Fruit fly (Drosophila melanogaster) whole organism, pupa: ENCODE measurements around the gene Teh4.

Experiments
- CG10348 ChIP-seq: fragments of 200-800 bp; sonication (Bioruptor generic); IDR thresholded peaks from 2 replicates; pipeline ENCODE4 v1.3.6; 2022; ENCODE audit warnings: missing biosample characterization, missing genetic modification characterization
- CG12605 ChIP-seq: fragments of 200-800 bp; sonication (Bioruptor generic); IDR thresholded peaks from 2 replicates; pipeline ENCODE4 v1.3.6; 2022; ENCODE audit warnings: missing biosample characterization, missing genetic modification characterization
- CG13204 ChIP-seq: fragments of 200-800 bp; sonication (Bioruptor generic); optimal IDR thresholded peaks from 2 replicates; lab custom pipeline; 2018; ENCODE audit warnings: missing biosample characterization, mild to moderate bottlenecking, missing genetic modification characterization, moderate library complexity
- CG14655 ChIP-seq: fragments of 200-800 bp; sonication (Bioruptor generic); optimal IDR thresholded peaks from 3 replicates; lab custom pipeline; 2017; ENCODE audit warnings: mild to moderate bottlenecking, missing biosample characterization, missing genetic modification reagents, missing genetic modification characterization
- CG15710 ChIP-seq: fragments of 200-800 bp; sonication (Bioruptor generic); optimal IDR thresholded peaks from 2 replicates; lab custom pipeline; 2018; ENCODE audit warnings: missing biosample characterization, mild to moderate bottlenecking, missing genetic modification characterization, moderate library complexity
- CG17806 ChIP-seq: fragments of 200-800 bp; sonication (Bioruptor generic); optimal IDR thresholded peaks from 2 replicates; lab custom pipeline; 2018; ENCODE audit warnings: missing biosample characterization, mild to moderate bottlenecking, missing genetic modification characterization, moderate library complexity
- CG32121 ChIP-seq: fragments of 200-800 bp; sonication (Bioruptor generic); IDR thresholded peaks from 2 replicates; pipeline ENCODE4 v1.3.6; 2022; ENCODE audit warnings: missing biosample characterization, missing genetic modification characterization
- CG34367 ChIP-seq: fragments of 200-800 bp; sonication (Bioruptor generic); optimal IDR thresholded peaks from 2 replicates; lab custom pipeline; 2018; ENCODE audit warnings: missing biosample characterization, mild to moderate bottlenecking, missing genetic modification characterization
- CG4496 ChIP-seq: fragments of 200-800 bp; sonication (Bioruptor generic); IDR thresholded peaks from 3 replicates; pipeline ENCODE4 v1.3.6; 2022; ENCODE audit warnings: missing biosample characterization, missing genetic modification characterization
- CG8159 ChIP-seq: fragments of 200-800 bp; sonication (Bioruptor generic); optimal IDR thresholded peaks from 3 replicates; lab custom pipeline; 2018; ENCODE audit warnings: missing biosample characterization, mild to moderate bottlenecking, missing genetic modification characterization, moderate library complexity
- CG8301 ChIP-seq: fragments of 200-800 bp; sonication (Bioruptor generic); optimal IDR thresholded peaks from 2 replicates; lab custom pipeline; 2018; ENCODE audit warnings: missing biosample characterization, mild to moderate bottlenecking, missing genetic modification characterization
- CG9948 ChIP-seq: fragments of 200-800 bp; sonication (Bioruptor generic); optimal IDR thresholded peaks from 2 replicates; lab custom pipeline; 2018; ENCODE audit warnings: missing biosample characterization, mild to moderate bottlenecking, missing genetic modification characterization, moderate library complexity
- D1 ChIP-seq: fragments of 200-800 bp; sonication (Bioruptor generic); optimal IDR thresholded peaks from 2 replicates; lab custom pipeline; 2018; ENCODE audit warnings: missing biosample characterization, mild to moderate bottlenecking, missing genetic modification characterization, moderate library complexity
- EcR ChIP-seq: fragments of 200-800 bp; sonication (Bioruptor generic); optimal IDR thresholded peaks from 3 replicates; lab custom pipeline; 2019; ENCODE audit warnings: missing biosample characterization, missing genetic modification characterization, mild to moderate bottlenecking, moderate library complexity, missing genetic modification reagents
- Ets98B ChIP-seq: fragments of 200-800 bp; sonication (Bioruptor generic); IDR thresholded peaks from 2 replicates; pipeline ENCODE4 v1.3.6; 2022; ENCODE audit warnings: missing biosample characterization, missing genetic modification characterization
- Pif1A ChIP-seq: fragments of 200-800 bp; sonication (Bioruptor generic); optimal IDR thresholded peaks from 3 replicates; lab custom pipeline; 2016; ENCODE audit warnings: missing biosample characterization, missing genetic modification characterization
- Pif1B ChIP-seq: fragments of 200-800 bp; sonication (Bioruptor generic); optimal IDR thresholded peaks from 3 replicates; lab custom pipeline; 2016; ENCODE audit warnings: missing biosample characterization, missing genetic modification characterization
- Snoo ChIP-seq: fragments of 200-800 bp; sonication (Bioruptor generic); optimal IDR thresholded peaks from 3 replicates; lab custom pipeline; 2017; ENCODE audit warnings: missing biosample characterization, mild to moderate bottlenecking, missing genetic modification characterization, inconsistent platforms
- fd96Ca ChIP-seq: fragments of 200-800 bp; sonication (Bioruptor generic); IDR thresholded peaks from 3 replicates; pipeline ENCODE4 v1.3.6; 2022; ENCODE audit warnings: missing biosample characterization, missing genetic modification characterization
- gl ChIP-seq: fragments of 200-800 bp; sonication (Bioruptor generic); optimal IDR thresholded peaks from 2 replicates; lab custom pipeline; 2018; ENCODE audit warnings: missing biosample characterization, mild to moderate bottlenecking, missing genetic modification characterization
- rn ChIP-seq: fragments of 200-800 bp; sonication (Bioruptor generic); IDR thresholded peaks from 2 replicates; pipeline ENCODE4 v1.3.6; 2022; ENCODE audit warnings: missing biosample characterization, missing genetic modification characterization

The Teh4 gene

dm6 chr3L:4141167-4141566, 36.9 kb downstream of the Teh4 start, which contains the start of gene Akh:
Gene Akh (plus strand): TSS chr3L:4141467.
- no peak for TF ChIP-seq CG34367
- no peak for TF ChIP-seq fd96Ca (GFP tag; lab: Robert Waterston, UW)
- no peak for TF ChIP-seq Ets98B (GFP tag; lab: Robert Waterston, UW)

DNA sequence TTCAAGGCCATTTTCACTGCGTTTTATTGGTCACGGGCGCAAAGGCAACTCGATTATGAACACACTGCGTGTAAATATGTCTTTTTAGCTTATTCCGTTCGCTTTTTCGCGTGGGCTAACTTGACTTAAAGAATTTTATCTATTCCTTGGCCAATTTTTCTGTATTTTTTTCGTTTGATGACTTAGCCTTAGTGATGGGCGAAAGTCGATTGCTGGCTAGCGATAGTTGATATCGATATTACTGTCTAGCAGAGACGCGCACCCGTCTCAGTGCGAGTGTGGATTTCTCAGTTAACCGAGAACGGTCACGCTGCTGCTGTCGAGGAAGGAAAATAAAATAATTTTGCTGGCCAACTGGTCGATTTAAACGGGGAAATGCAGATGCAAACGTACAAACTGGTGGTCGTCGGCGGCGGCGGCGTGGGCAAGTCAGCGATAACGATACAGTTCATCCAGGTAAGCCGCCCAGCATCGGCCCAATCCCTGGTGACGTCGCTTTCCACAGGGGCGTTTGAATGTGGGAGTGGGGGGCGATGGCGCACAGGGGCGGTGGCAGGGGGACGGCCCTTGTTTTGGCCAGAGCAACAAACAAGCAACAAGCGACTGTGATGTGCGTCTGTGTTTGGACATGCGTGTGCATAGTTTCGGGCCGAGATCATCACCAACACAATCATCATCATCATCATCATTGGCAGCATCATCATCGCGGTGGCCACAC, 39.1 kb downstream of the Teh4 start, which contains the start of the genes Rop and Ras64B:
Rop (minus strand) TSS at position 193 of the 718 bp plus-strand sequence.
Ras64B (plus strand) TSS at position 273 of the 718 bp plus-strand sequence.
- TF ChIP-seq CG15710 (tag; lab: Kevin White, UChicago) (peak; percentile 1), Pif1B (no peak), Ets98B (GFP tag; lab: Robert Waterston, UW) (peak; percentile 23; the same call in 1 of the 2 replicates), rn (GFP tag; lab: Robert Waterston, UW) (no peak), EcR (GFP tag; lab: Kevin White, UChicago) (peak; percentile 57), CG34367 (no peak), D1 (no peak), CG17806 (tag; lab: Kevin White, UChicago) (no peak)

DNA sequence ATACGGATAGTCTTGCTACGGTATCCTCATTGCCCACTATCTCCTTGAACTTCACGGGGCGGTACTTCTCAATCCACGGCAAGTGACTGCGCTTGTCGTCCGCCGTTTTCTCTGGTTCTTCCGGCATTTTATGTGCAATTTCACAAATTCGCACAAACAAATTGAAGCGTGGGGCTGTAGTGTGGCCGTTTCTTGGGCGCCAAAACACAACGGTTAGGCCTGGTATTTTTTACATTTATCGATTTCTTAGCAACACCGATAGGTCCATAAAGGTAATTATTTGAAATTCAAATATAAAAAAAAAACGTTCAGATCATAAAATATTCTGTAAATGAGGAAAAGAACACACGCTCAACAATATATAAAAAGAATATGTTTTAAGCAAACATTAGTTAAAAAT, 42.2 kb downstream of the Teh4 start, which contains the start of gene RfC4:
RfC4 (minus strand) TSS at position 182 of the 400 bp plus-strand sequence.
- TF ChIP-seq CG10348 (GFP tag; lab: Robert Waterston, UW) = no peak
- TF ChIP-seq CG9948 (tag; lab: Kevin White, UChicago) = no peak
- TF ChIP-seq Ets98B (GFP tag; lab: Robert Waterston, UW) = no peak
- no peak for TF ChIP-seq gl (tag; lab: Kevin White, UChicago)
- TF ChIP-seq CG32121 (GFP tag; lab: Robert Waterston, UW) = no peak
- TF ChIP-seq Pif1B = no peak
- TF ChIP-seq CG17806 (tag; lab: Kevin White, UChicago) = no peak
- TF ChIP-seq CG8159 = no peak
- TF ChIP-seq CG4496 (GFP tag; lab: Robert Waterston, UW) = no peak
- TF ChIP-seq CG13204 (GFP tag; lab: Kevin White, UChicago) = no peak
- no peak for TF ChIP-seq EcR (GFP tag; lab: Kevin White, UChicago)
- TF ChIP-seq Snoo (tag; lab: Kevin White, UChicago) = no peak
- no peak for TF ChIP-seq D1
- TF ChIP-seq CG34367 = no peak
- no peak for TF ChIP-seq Pif1A (GFP tag; lab: Kevin White, UChicago)
- no peak for TF ChIP-seq CG8301 (tag; lab: Kevin White, UChicago)

- TF ChIP-seq gl (tag; lab: Kevin White, UChicago) (peak; percentile 31), CG14655 (GFP tag; lab: Kevin White, UChicago) (no peak), CG32121 (GFP tag; lab: Robert Waterston, UW) (peak; percentile 40), Snoo (tag; lab: Kevin White, UChicago) (peak; percentile 20), CG12605 (GFP tag; lab: Robert Waterston, UW) (peak; percentile 17; the same call in 1 of the 2 replicates), CG15710 (tag; lab: Kevin White, UChicago) (peak; percentile 15), EcR (GFP tag; lab: Kevin White, UChicago) (peak; percentile 14), CG34367 (peak; percentile 2), Ets98B (GFP tag; lab: Robert Waterston, UW) (no peak), CG13204 (GFP tag; lab: Kevin White, UChicago) (no peak)
Measured at dm6 chr3L:4133724-4134678, 44.1 kb downstream of the Teh4 start, which contains the start of gene ens. Gene ens (minus strand): TSS chr3L:4134550.

dm6 chr3L:4132585-4132984, 45.5 kb downstream of the Teh4 start:
- TF ChIP-seq gl (tag; lab: Kevin White, UChicago) (no peak), EcR (GFP tag; lab: Kevin White, UChicago) (no peak), CG4496 (GFP tag; lab: Robert Waterston, UW) (no peak), CG12605 (GFP tag; lab: Robert Waterston, UW) (no peak)

DNA sequence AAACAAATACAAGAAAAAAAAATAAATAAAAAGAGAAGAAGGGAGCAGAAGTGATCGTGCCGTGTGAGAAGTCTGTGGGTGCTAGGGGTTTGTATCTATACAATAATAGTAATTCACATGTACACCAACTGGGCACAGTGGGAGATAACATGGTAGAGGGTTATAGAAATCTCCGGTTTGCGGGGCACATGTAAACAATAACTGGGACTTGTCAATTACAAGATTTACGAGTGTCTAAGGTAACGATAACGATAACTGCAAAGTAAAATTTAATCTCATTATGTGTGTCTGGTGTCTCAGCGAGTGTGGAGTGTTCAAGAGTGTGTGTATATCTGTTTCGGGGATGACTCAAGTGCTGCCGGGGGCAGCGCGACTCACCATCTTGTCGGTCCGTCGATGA, 47.3 kb downstream of the Teh4 start:
- TF ChIP-seq Pif1A (GFP tag; lab: Kevin White, UChicago) (no peak), EcR (GFP tag; lab: Kevin White, UChicago) (no peak), CG4496 (GFP tag; lab: Robert Waterston, UW) (no peak), CG8301 (tag; lab: Kevin White, UChicago) (no peak), Pif1B (no peak), CG15710 (tag; lab: Kevin White, UChicago) (no peak), CG13204 (GFP tag; lab: Kevin White, UChicago) (no peak), CG14655 (GFP tag; lab: Kevin White, UChicago) (no peak), CG12605 (GFP tag; lab: Robert Waterston, UW) (no peak), CG8159 (no peak), Ets98B (GFP tag; lab: Robert Waterston, UW) (no peak), CG32121 (GFP tag; lab: Robert Waterston, UW) (no peak), CG9948 (tag; lab: Kevin White, UChicago) (no peak), D1 (no peak), CG34367 (no peak), fd96Ca (GFP tag; lab: Robert Waterston, UW) (no peak)
- TF ChIP-seq, all 21 proteins: peak for 0
